Worm (Caenorhabditis elegans) whole organism, late embryonic: ENCODE data around the gene C04F5.8.

Experiments
- ceh-18 ChIP-seq: sonication (generic microtip); optimal IDR thresholded peaks from 2 replicates; lab custom pipeline; 2016; ENCODE audit warnings: missing genetic modification characterization, missing compliant biosample characterization
- ceh-31 ChIP-seq: sonication (generic microtip); optimal IDR thresholded peaks from 2 replicates; lab custom pipeline; 2016; ENCODE audit warnings: missing genetic modification characterization, missing compliant biosample characterization
- ceh-9 ChIP-seq: sonication (generic microtip); optimal IDR thresholded peaks from 2 replicates; lab custom pipeline; 2016; ENCODE audit warnings: mild to moderate bottlenecking, missing genetic modification characterization, inconsistent platforms, missing compliant biosample characterization
- che-1 ChIP-seq: sonication (generic microtip); optimal IDR thresholded peaks from 2 replicates; lab custom pipeline; 2016; ENCODE audit warnings: mild to moderate bottlenecking, missing genetic modification characterization, missing compliant biosample characterization
- dve-1 ChIP-seq: sonication (generic microtip); optimal IDR thresholded peaks from 2 replicates; lab custom pipeline; 2017; ENCODE audit warnings: antibody characterized with exemption, mild to moderate bottlenecking, missing genetic modification characterization, missing compliant biosample characterization
- fkh-10 ChIP-seq: fragments of 150-350 bp; optimal IDR thresholded peaks from 2 replicates; lab custom pipeline; 2014; ENCODE audit warnings: missing biosample characterization, missing genetic modification reagents, missing genetic modification characterization
- hlh-8 ChIP-seq: sonication (generic microtip); optimal IDR thresholded peaks from 2 replicates; lab custom pipeline; 2016; ENCODE audit warnings: missing genotype, missing genetic modification characterization, missing compliant biosample characterization
- lim-6 ChIP-seq: sonication (generic microtip); optimal IDR thresholded peaks from 2 replicates; lab custom pipeline; 2016; ENCODE audit warnings: missing genetic modification characterization, missing compliant biosample characterization
- lin-11 ChIP-seq: fragments of 200-800 bp; sonication (Bioruptor generic); optimal IDR thresholded peaks from 2 replicates; lab custom pipeline; 2018; ENCODE audit warnings: mild to moderate bottlenecking, missing genetic modification characterization, missing compliant biosample characterization
- madf-2 ChIP-seq: sonication (generic microtip); optimal IDR thresholded peaks from 2 replicates; lab custom pipeline; 2017; ENCODE audit warnings: missing genetic modification characterization, missing compliant biosample characterization
- pha-4 ChIP-seq: fragments of 150-350 bp; optimal IDR thresholded peaks from 2 replicates; lab custom pipeline; 2018; ENCODE audit warnings: missing biosample characterization, missing genetic modification reagents, missing genetic modification characterization

DNA sequence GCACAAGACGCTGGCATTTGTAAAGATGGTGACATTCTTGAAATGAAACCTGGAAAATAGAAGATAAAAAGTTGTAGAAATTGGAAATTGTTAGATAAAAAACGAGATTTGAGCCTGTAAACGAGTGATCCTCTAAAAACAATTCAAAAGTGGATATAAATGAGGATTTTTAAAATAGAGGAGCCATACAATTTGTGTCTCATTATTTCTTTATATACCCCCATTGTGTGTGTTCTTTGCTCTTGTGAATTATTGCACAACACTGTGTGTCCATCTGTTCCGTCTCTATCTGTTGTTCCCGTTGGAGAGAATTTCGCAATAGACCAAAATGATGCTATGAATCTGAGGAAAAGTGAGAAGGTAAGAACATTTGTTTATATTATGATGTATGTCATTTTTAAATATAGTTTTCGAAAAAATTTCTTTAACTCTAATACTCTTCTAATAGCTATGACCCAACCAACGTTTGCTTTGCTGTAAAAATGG, 26.6 kb downstream of the C04F5.8 start, which contains the start of gene Y58A7A.5:
- TF ChIP-seq ceh-18, result no peak
- TF ChIP-seq ceh-31 (tag; lab: Kevin White, UChicago), result no peak
- no peak for TF ChIP-seq dve-1 (tag; lab: Kevin White, UChicago)
- TF ChIP-seq pha-4 (tag; lab: Kevin White, UChicago), result no peak
- no peak for TF ChIP-seq hlh-8 (tag; lab: Kevin White, UChicago)
- TF ChIP-seq lim-6 (tag; lab: Kevin White, UChicago), result no peak
- no peak for TF ChIP-seq lin-11 (tag; lab: Kevin White, UChicago)
- TF ChIP-seq fkh-10, result no peak
- no peak for TF ChIP-seq ceh-9 (tag; lab: Kevin White, UChicago)
- TF ChIP-seq madf-2 (tag; lab: Kevin White, UChicago), result no peak
- no peak for TF ChIP-seq che-1
